Fruit fly (Drosophila melanogaster) Kc167 (cell line): ENCODE data around the gene CG15362.

Experiments
- Myc ChIP-seq: fragments of >200 bp; optimal IDR thresholded peaks from 2 replicates; lab custom pipeline; 2017; ENCODE audit warnings: missing external identifiers
- Sin3A ChIP-seq: fragments of >200 bp; optimal IDR thresholded peaks from 2 replicates; lab custom pipeline; 2018; ENCODE audit warnings: missing external identifiers
- h ChIP-seq: fragments of >200 bp; optimal IDR thresholded peaks from 3 replicates; lab custom pipeline; 2018; ENCODE audit warnings: missing external identifiers
- insv ChIP-seq: fragments of >200 bp; optimal IDR thresholded peaks from 3 replicates; lab custom pipeline; 2018; ENCODE audit warnings: missing external identifiers
- psq ChIP-seq: fragments of >200 bp; optimal IDR thresholded peaks from 2 replicates; lab custom pipeline; 2017; ENCODE audit warnings: missing external identifiers
- ttk ChIP-seq: sonication (Bioruptor generic); optimal IDR thresholded peaks from 2 replicates; lab custom pipeline; 2017; ENCODE audit warnings: missing external identifiers

Gene CG15362

DNA sequence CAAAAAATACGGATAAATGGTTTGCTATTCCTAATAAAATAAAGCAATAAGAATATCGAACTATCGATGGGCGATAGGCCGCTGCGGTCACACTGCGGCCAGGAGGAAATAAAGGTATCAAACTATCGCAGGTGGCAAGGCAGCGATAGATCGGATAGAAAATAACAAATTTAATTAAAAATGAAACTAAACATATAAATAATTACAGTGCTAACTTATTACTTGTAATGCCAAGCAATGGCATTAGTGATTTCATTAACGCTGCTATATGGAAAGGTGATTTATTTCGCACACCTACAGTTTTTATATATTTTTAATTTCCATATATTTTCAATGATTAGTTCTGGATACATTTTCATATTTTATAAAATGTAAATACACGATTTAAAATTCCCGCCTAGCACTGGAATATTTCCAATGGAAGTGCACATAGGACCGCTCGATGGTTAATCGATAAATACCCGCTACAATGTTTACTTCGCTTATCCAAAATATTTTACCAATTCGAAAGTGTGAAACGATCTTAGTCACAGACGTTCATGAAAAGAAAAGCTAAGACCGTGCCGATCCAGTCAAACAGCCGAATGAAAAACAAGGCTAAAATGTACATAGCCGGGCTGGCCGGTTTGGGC is at the start of gene CG15362, which contains the start of gene CG15356:
CG15362 (plus strand) TSS at position 469 of the 632 bp plus-strand sequence.
CG15356 (minus strand) TSS at position 48 of the 632 bp plus-strand sequence.
- TF ChIP-seq Myc (lab: Kevin White, UChicago) (no peak), h (lab: Kevin White, UChicago) (no peak), insv (lab: Kevin White, UChicago) (no peak), psq (no peak), Sin3A (lab: Kevin White, UChicago) (no peak), ttk (lab: Kevin White, UChicago) (no peak)

DNA sequence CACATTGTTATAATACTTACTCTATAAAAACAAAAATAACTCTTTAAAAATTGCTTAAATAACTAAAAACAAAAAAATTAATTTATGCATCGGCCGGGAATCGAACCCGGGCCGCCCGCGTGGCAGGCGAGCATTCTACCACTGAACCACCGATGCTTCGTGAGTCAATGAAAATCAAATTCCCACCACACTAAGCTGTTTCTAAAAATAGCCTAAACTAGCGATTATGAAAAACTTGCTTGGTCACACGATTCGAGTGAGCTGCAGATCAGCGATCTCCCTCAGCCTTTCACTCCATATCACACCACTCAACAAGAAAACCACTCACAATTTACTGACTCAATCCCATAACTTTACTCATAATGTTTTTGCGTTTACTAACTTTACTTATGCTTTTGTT is 43.0 kb upstream of the CG15362 start:
- TF ChIP-seq ttk (lab: Kevin White, UChicago): no peak
- TF ChIP-seq h (lab: Kevin White, UChicago): no peak
- TF ChIP-seq Sin3A (lab: Kevin White, UChicago): no peak
- no peak for TF ChIP-seq psq
- TF ChIP-seq insv (lab: Kevin White, UChicago): no peak
- no peak for TF ChIP-seq Myc (lab: Kevin White, UChicago)

DNA sequence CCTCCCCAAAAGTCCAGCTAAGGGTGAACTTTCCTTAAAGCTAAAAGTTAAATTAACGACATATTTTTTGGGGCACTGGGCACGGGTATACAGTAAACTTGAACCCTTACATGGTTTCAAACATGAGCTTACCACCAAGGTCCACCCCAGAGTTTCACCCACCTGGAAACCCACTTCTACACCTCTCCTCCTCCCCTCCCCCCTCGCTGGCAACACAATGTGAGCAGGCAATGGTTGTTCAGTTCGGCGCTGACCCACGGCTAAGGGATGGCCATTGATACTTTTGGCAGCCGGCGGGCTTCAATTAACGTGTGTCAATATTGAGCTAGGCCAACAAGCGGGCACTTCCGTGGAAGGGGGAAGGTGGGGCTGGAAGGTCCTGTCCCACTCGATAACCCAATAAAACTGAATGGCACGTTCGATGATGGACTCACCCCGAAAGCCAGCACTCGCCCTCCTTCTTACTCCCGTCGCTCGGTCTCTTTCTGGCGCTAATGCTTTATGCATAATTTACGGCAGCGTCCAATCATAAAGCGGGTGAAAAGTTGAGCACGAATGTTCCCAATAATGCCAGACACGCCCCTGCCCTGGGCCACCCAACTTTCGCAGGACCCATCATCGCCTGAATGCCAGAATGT is 36.4 kb upstream of the CG15362 start:
- TF ChIP-seq Sin3A (lab: Kevin White, UChicago) (no peak), psq (no peak), Myc (lab: Kevin White, UChicago) (no peak), ttk (lab: Kevin White, UChicago) (no peak), h (lab: Kevin White, UChicago) (no peak), insv (lab: Kevin White, UChicago) (no peak)

DNA sequence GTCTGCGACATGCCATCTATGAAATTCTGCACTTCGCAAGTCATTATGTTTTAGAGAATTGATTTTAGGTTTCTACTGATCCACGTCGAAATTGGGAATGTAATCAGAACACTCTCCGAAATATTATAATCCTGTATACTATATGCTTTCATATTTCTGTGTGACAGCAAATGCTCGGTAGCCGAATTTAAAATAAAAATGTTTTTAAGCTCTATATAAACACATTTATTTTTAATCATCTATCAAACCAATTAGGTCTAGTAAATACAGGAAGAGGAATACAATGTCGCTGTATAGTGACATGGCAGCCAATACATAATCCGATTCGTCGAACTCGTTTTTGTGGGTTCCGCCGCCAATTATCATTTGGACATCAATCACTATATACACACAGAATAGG is 35.4 kb upstream of the CG15362 start, which contains the start of gene CG15357:
CG15357 (minus strand) TSS at position 101 of the 400 bp plus-strand sequence.
- no peak for TF ChIP-seq insv (lab: Kevin White, UChicago)
- TF ChIP-seq Myc (lab: Kevin White, UChicago): no peak
- no peak for TF ChIP-seq ttk (lab: Kevin White, UChicago)
- TF ChIP-seq Sin3A (lab: Kevin White, UChicago): no peak
- TF ChIP-seq psq: no peak
- no peak for TF ChIP-seq h (lab: Kevin White, UChicago)

DNA sequence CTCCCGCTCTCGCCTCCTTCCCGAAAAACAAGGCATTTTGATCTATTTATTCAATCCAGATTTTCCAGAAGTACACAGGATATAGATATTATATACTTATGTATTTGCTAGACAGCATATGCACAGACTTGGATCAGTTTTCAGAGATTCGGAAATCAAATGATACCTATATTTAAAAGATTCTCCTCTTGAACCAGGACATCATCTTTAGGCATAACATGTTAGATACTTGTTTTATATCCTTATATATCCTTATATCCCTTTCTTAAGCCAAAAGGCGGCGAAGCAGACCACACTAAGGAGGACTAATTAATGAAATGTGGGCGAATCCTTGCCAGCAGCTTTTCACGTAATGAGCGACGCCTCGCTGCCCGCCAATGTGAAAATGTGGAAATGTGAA is 34.3 kb upstream of the CG15362 start, which contains the start of gene CG33673:
CG33673 (minus strand) TSS at position 101 of the 400 bp plus-strand sequence.
- TF ChIP-seq h (lab: Kevin White, UChicago) (no peak), Sin3A (lab: Kevin White, UChicago) (no peak), psq (no peak), Myc (lab: Kevin White, UChicago) (no peak), ttk (lab: Kevin White, UChicago) (no peak), insv (lab: Kevin White, UChicago) (no peak)

DNA sequence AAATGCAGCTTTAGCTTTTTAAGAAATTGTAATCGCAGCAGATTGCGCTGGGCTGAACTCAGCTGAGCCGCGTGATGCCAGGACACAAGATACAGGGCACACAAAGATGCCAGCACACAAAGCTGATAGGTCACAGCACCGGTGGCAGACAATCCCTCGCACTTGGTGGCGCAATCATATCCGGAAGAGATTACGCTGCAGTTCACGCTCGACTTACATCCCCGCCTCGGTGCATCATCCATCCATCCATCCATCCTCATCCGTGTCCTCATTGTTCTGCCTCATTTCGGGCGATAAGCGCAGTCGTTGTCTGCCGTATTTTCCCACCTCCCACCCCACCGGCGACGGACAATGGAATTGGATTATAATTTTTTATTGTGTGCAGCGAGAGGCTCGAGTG is 33.0 kb upstream of the CG15362 start:
- TF ChIP-seq Sin3A (lab: Kevin White, UChicago): no peak
- TF ChIP-seq ttk (lab: Kevin White, UChicago): no peak
- no peak for TF ChIP-seq h (lab: Kevin White, UChicago)
- TF ChIP-seq psq: no peak
- TF ChIP-seq insv (lab: Kevin White, UChicago): no peak
- TF ChIP-seq Myc (lab: Kevin White, UChicago): no peak

DNA sequence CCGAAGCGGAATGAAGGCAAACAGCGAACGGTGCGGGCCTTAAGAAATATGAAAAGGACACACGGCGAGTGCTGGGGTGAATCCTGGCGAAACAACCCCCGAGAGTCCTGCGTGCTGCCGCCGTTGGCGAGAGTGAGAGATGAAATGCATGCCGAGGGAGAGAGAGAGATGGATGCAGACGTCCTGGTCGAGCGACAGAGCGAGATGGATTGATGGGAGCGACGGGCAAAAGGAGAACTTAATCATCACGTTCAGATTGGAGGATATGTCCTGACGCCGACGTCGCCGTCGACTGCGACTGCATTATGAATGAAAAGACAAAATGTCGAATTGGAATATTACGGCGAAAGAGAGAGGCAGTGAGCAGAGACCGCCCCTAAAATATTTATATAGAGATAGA is 26.4 kb upstream of the CG15362 start:
- TF ChIP-seq h (lab: Kevin White, UChicago) (no peak), Sin3A (lab: Kevin White, UChicago) (no peak), ttk (lab: Kevin White, UChicago) (no peak), insv (lab: Kevin White, UChicago) (no peak), Myc (lab: Kevin White, UChicago) (no peak), psq (no peak)

DNA sequence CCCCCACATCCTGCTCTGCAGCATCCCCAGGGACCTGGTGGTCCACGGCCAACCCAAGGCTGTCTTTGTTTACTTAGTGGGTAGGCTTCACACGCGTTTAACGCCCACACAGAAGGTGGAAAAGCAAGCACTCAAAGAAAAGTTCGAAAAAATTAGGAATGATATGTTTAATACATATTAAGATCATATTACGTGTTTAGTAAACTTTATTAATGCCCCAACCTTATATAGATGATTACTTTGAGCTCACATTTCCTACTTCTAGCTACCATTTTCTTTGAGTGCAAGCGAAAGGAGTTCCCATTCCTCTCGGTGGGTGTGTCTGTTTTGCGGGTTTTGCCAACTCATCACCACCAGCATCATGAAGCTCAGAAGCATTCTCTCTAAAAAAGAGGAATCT is 21.6 kb upstream of the CG15362 start:
- TF ChIP-seq h (lab: Kevin White, UChicago) (no peak), ttk (lab: Kevin White, UChicago) (no peak), insv (lab: Kevin White, UChicago) (no peak), psq (no peak), Sin3A (lab: Kevin White, UChicago) (no peak), Myc (lab: Kevin White, UChicago) (no peak)

DNA sequence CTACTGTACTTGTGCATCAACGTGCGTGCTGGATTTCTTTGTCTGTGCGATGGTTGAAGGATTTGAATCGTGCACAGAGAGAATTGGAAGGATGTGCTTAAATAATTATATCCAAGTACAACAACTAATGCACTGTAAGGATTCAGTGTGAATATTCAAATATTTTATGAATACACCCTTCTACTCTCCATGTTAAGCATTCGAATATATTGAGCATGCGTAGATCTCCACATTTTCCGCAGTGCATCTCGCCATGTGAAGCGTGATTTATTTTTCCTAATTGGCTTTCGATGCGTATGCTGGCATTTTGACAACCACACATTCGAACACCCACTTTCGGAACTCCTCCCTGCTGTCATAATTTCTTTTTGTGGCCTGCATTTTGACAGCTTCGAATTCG is 20.9 kb upstream of the CG15362 start:
- TF ChIP-seq ttk (lab: Kevin White, UChicago) (no peak), Sin3A (lab: Kevin White, UChicago) (no peak), psq (no peak), insv (lab: Kevin White, UChicago) (no peak), Myc (lab: Kevin White, UChicago) (no peak), h (lab: Kevin White, UChicago) (no peak)

DNA sequence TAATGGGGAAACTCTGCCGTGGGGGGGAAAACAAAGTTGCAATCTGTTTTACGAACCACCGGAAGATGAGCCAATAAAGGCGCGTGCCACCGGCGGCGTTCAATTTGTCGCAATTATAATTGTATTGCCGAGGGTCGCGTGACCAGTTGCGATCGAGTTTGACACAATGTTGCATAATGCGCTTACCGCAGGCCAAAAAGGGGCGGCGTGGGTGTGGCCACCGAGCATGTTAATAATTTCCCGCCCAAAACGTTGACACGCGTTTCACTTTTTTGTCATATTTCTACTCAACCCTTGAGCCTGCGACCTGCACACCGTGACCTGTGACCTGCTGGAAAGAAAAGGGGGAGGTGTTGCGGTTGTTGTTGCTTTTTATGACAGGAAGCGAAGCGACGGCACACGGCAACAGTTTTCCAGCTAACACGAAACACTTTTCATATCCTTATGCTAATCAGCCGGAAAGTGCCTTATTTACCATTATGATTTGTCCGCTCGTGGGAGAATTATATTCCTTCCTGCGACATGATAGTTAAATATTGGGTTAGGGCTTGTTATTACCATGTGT is 19.0 kb upstream of the CG15362 start:
- TF ChIP-seq h (lab: Kevin White, UChicago): no peak
- TF ChIP-seq insv (lab: Kevin White, UChicago): no peak
- TF ChIP-seq Sin3A (lab: Kevin White, UChicago): no peak
- no peak for TF ChIP-seq psq
- TF ChIP-seq ttk (lab: Kevin White, UChicago): no peak
- no peak for TF ChIP-seq Myc (lab: Kevin White, UChicago)

DNA sequence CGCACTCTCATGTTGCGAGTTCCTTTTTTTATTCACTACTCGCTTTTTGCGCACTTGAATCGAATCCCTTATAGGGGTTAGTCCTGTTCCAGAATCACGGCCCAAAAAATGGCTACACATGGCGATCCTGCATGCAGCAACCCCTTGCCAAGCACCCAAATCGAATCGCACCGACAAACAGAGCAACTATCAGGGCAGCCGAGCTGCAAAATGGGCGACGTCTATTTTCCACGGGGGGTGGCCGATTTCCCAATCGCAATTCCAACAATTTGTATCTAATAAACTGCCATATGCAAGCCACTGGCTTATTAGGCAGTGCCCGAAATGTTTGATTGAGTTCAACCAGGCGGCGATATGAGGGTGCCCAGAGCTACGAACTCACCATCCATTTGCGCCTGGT is 13.7 kb upstream of the CG15362 start:
- TF ChIP-seq insv (lab: Kevin White, UChicago): no peak
- no peak for TF ChIP-seq ttk (lab: Kevin White, UChicago)
- no peak for TF ChIP-seq h (lab: Kevin White, UChicago)
- no peak for TF ChIP-seq psq
- TF ChIP-seq Sin3A (lab: Kevin White, UChicago): no peak
- TF ChIP-seq Myc (lab: Kevin White, UChicago): no peak
